Fruit fly (Drosophila melanogaster): ENCODE results near the gene Trp1.

Trp1 gene

dm6 chr2L:10057236-10057635 is 48.1 kb downstream of the Trp1 start (continued):
- TF ChIP-seq disco-r (GFP tag; optimal IDR thresholded peaks at IDR 0.05) (peak; percentile 29), CG3281 (GFP tag; optimal IDR thresholded peaks at IDR 0.05) (no peak), nau (GFP tag; optimal IDR thresholded peaks at IDR 0.05) (peak; percentile 72), CG16779 (GFP tag; IDR thresholded peaks at IDR 0.05) (no peak), Stat92E (GFP tag; optimal IDR thresholded peaks at IDR 0.05) (no peak), Myb (GFP tag; optimal IDR thresholded peaks at IDR 0.05) (no peak), CG18619 (GFP tag; optimal IDR thresholded peaks at IDR 0.05) (peak; percentile 6), dan (GFP tag; IDR thresholded peaks at IDR 0.05) (peak; percentile 82; the same call in 1 of the 2 replicates), hb (GFP tag; IDR thresholded peaks at IDR 0.05; ENCODE audit: partially characterized antibody) (no peak), CG15696 (tag; optimal IDR thresholded peaks at IDR 0.05) (peak; percentile 77), Ets65A (GFP tag) (peak; percentile 91), CG1647 (GFP tag; optimal IDR thresholded peaks at IDR 0.05) (peak; percentile 10), wek (GFP tag; optimal IDR thresholded peaks at IDR 0.05) (no peak), CG11723 (GFP tag; optimal IDR thresholded peaks at IDR 0.05) (no peak), Dp (GFP tag; optimal IDR thresholded peaks at IDR 0.05) (no peak), CG11504 (tag; optimal IDR thresholded peaks at IDR 0.05) (peak; percentile 67), CG10654 (GFP tag; optimal IDR thresholded peaks at IDR 0.05) (peak; percentile 56), CG2678 (tag; optimal IDR thresholded peaks at IDR 0.05) (peak; percentile 64), PHDP (tag; optimal IDR thresholded peaks at IDR 0.05) (peak; percentile 44), toy (GFP tag; IDR thresholded peaks at IDR 0.05) (0 out of 2 replicates have a peak, but pooled peaks have one; percentile 34), Six4 (GFP tag; optimal IDR thresholded peaks at IDR 0.05) (peak; percentile 69), Dref (GFP tag; IDR thresholded peaks at IDR 0.05) (no peak), MBD-R2 (GFP tag; IDR thresholded peaks at IDR 0.05) (peak; percentile 32; the same call in 1 of the 2 replicates), sim (GFP tag; IDR thresholded peaks at IDR 0.05) (peak; percentile 75), gsb (GFP tag; IDR thresholded peaks at IDR 0.05) (no peak), CG7786 (GFP tag; optimal IDR thresholded peaks at IDR 0.05) (peak; percentile 63), CG7839 (tag; optimal IDR thresholded peaks at IDR 0.05) (peak; percentile 81), CG9932 (GFP tag; IDR thresholded peaks at IDR 0.05) (peak; percentile 49), CG14667 (GFP tag; IDR thresholded peaks at IDR 0.05) (peak; percentile 80), usp (GFP tag; optimal IDR thresholded peaks at IDR 0.05) (no peak), ara (GFP tag; IDR thresholded peaks at IDR 0.05) (peak; percentile 89), zfh1 (GFP tag; IDR thresholded peaks at IDR 0.05) (peak; percentile 96), CG15073 (GFP tag; optimal IDR thresholded peaks at IDR 0.05) (peak; percentile 51), Fer1 (GFP tag; optimal IDR thresholded peaks at IDR 0.05) (no peak), E2f1 (GFP tag; IDR thresholded peaks at IDR 0.05) (peak; percentile 77), fd102C (GFP tag; optimal IDR thresholded peaks at IDR 0.05) (no peak), bab2 (GFP tag; optimal IDR thresholded peaks at IDR 0.05) (peak; percentile 72), sna (GFP tag; IDR thresholded peaks at IDR 0.05; ENCODE audit: partially characterized antibody) (no peak), CG17568 (GFP tag; optimal IDR thresholded peaks at IDR 0.05) (no peak), CG14965 (GFP tag; optimal IDR thresholded peaks at IDR 0.05; ENCODE audit: borderline replicate concordance) (no peak), CG5245 (GFP tag; optimal IDR thresholded peaks at IDR 0.05) (peak; percentile 62), dmrt11E (tag; optimal IDR thresholded peaks at IDR 0.05) (peak; percentile 88), CG1792 (GFP tag; optimal IDR thresholded peaks at IDR 0.05) (peak; percentile 35), CG11696 (GFP tag; IDR thresholded peaks at IDR 0.05) (peak; percentile 56; the same call in 1 of the 2 replicates)
